Fruit fly (Drosophila melanogaster) whole organism, wandering third instar larva: Measurements from ENCODE around the gene dUTPase.

Experiments
- Abd-B ChIP-seq: fragments of >200 bp; optimal IDR thresholded peaks from 2 replicates; lab custom pipeline; 2017; ENCODE audit warnings: missing biosample characterization, missing genetic modification characterization
- HLH106 ChIP-seq: fragments of 200-800 bp; optimal IDR thresholded peaks from 3 replicates; lab custom pipeline; 2019; ENCODE audit warnings: missing biosample characterization, mild to moderate bottlenecking, missing genetic modification characterization, moderate library complexity
- br ChIP-seq: fragments of 200-800 bp; sonication (Bioruptor generic); optimal IDR thresholded peaks from 2 replicates; lab custom pipeline; 2016; ENCODE audit warnings: missing biosample characterization, missing genetic modification characterization
- dl ChIP-seq, 2 experiments: fragments of 175-275, 200-275 bp in 1 of 2; fragments of 200-275 bp in 1 of 2; sonication (Bioruptor generic); optimal IDR thresholded peaks; lab custom pipeline; 2018; ENCODE audit warnings: mild to moderate bottlenecking in 2 of 2, missing biosample characterization in 2 of 2, missing genetic modification characterization in 2 of 2, moderate library complexity in 2 of 2; ENCODE audit not compliant: partially characterized antibody in 2 of 2, insufficient read depth in 1 of 2
- fru ChIP-seq: fragments of 200-800 bp; sonication (Bioruptor generic); optimal IDR thresholded peaks from 3 replicates; lab custom pipeline; 2016; ENCODE audit warnings: missing biosample characterization, mild to moderate bottlenecking, missing genetic modification characterization
- pan ChIP-seq: fragments of >200 bp; optimal IDR thresholded peaks from 2 replicates; lab custom pipeline; 2017

dm6 chr2L:10965962-10966361, 45.1 kb upstream of the dUTPase start:
- TF ChIP-seq br (GFP tag; lab: Kevin White, UChicago) = no peak
- TF ChIP-seq Abd-B (GFP tag; lab: Kevin White, UChicago) = no peak
- no peak for TF ChIP-seq HLH106
- no peak for TF ChIP-seq pan (lab: Kevin White, UChicago)
- TF ChIP-seq dl (GFP tag; optimal IDR thresholded peaks at IDR 0.05; lab: Kevin White, UChicago; ENCODE audit: insufficient read depth in 1 of 2, partially characterized antibody in 2 of 2) = no peak
- TF ChIP-seq fru = no peak
